Worm (Caenorhabditis elegans) whole organism, young adult: Measurements from ENCODE around the gene nuaf-3.

Experiments used
- C17E4.6 ChIP-seq: fragments of 200-800 bp; sonication (Bioruptor generic); IDR thresholded peaks from 2 replicates; pipeline ENCODE4 v1.3.6; 2022; ENCODE audit warnings: missing genetic modification reagents, missing genetic modification characterization, missing compliant biosample characterization
- F37B4.10 ChIP-seq: fragments of 200-800 bp; sonication (Bioruptor generic); IDR thresholded peaks from 2 replicates; pipeline ENCODE4 v1.3.6; 2022; ENCODE audit warnings: missing genetic modification characterization, missing compliant biosample characterization
- ama-1 ChIP-seq, 3 experiments: fragments of 150-350 bp in 1 of 3; sonication (generic microtip) in 2 of 3; optimal IDR thresholded peaks; 2 replicates each; lab custom pipeline; 2014 to 2018; ENCODE audit warnings: missing biosample characterization in 2 of 3, missing genetic modification characterization in 2 of 3, missing genetic modification reagents in 2 of 3
- bed-2 ChIP-seq: fragments of 200-800 bp; sonication (Bioruptor generic); IDR thresholded peaks from 2 replicates; pipeline ENCODE4 v1.3.6; 2022; ENCODE audit warnings: missing genetic modification reagents, missing genetic modification characterization, missing compliant biosample characterization
- hlh-12 ChIP-seq: sonication (generic microtip); optimal IDR thresholded peaks from 2 replicates; lab custom pipeline; 2016; ENCODE audit warnings: missing genetic modification characterization, missing compliant biosample characterization
- hmg-20 ChIP-seq: fragments of 200-800 bp; sonication (Bioruptor generic); IDR thresholded peaks from 2 replicates; pipeline ENCODE4 v1.3.6; 2022; ENCODE audit warnings: missing genetic modification reagents, missing genetic modification characterization, missing compliant biosample characterization
- pha-4 ChIP-seq: fragments of 150-350 bp; sonication (generic microtip); optimal IDR thresholded peaks from 2 replicates; lab custom pipeline; 2014; ENCODE audit warnings: missing biosample characterization, missing genetic modification reagents, missing genetic modification characterization
- unc-130 ChIP-seq: sonication (generic microtip); optimal IDR thresholded peaks from 2 replicates; lab custom pipeline; 2016; ENCODE audit warnings: missing genetic modification reagents, missing genetic modification characterization, missing compliant biosample characterization

- TF ChIP-seq hlh-12 (tag; lab: Kevin White, UChicago) (no peak), F37B4.10 (GFP tag; lab: Robert Waterston, UW) (no peak), C17E4.6 (GFP tag; lab: Robert Waterston, UW) (no peak), pha-4 (tag; lab: Kevin White, UChicago) (no peak), bed-2 (GFP tag; lab: Robert Waterston, UW) (no peak), ama-1 (optimal IDR thresholded peaks at IDR 0.05; lab: Kevin White, UChicago) (no peak), ama-1 (GFP tag; optimal IDR thresholded peaks at IDR 0.05; lab: Kevin White, UChicago) (no peak), unc-130 (GFP tag; lab: Kevin White, UChicago) (no peak), hmg-20 (GFP tag; lab: Robert Waterston, UW) (no peak)
These were observed 23.1 kb downstream of the nuaf-3 start, which contains the start of gene R07H5.9 for ce11 chrIV:11207186-11207585.
